Fruit fly (Drosophila melanogaster): ENCODE measurements around the gene CG14315.

CG14315 gene

dm6 chr3R:18166261-18166720, 7.8 kb downstream of the CG14315 start (continued):
- no peak for TF ChIP-seq CG17829 (tag; optimal IDR thresholded peaks at IDR 0.05)
- TF ChIP-seq D (optimal IDR thresholded peaks at IDR 0.05) = no peak
- no peak for TF ChIP-seq D (GFP tag; optimal IDR thresholded peaks at IDR 0.05)
- peak; percentile 29; the same call in 1 of the 3 replicates for TF ChIP-seq ci (GFP tag; IDR thresholded peaks at IDR 0.05)
- TF ChIP-seq Nf-YB (GFP tag; optimal IDR thresholded peaks at IDR 0.05) = no peak
- no peak for TF ChIP-seq pnt (GFP tag; optimal IDR thresholded peaks at IDR 0.05)
- TF ChIP-seq BEAF-32 (GFP tag; optimal IDR thresholded peaks at IDR 0.05) = no peak
- no peak for TF ChIP-seq Sox102F (GFP tag; optimal IDR thresholded peaks at IDR 0.05)
- no peak for TF ChIP-seq lola (GFP tag; optimal IDR thresholded peaks at IDR 0.05)
- TF ChIP-seq crol (GFP tag; IDR thresholded peaks at IDR 0.05) = 0 out of 2 replicates have a peak, but pooled peaks have one; percentile 8
- TF ChIP-seq CG1647 (GFP tag; optimal IDR thresholded peaks at IDR 0.05) = no peak
- peak; percentile 27 for TF ChIP-seq trem (tag; optimal IDR thresholded peaks at IDR 0.05)
- TF ChIP-seq CG31365 (tag; optimal IDR thresholded peaks at IDR 0.05) = no peak
- no peak for TF ChIP-seq nmo (GFP tag; optimal IDR thresholded peaks at IDR 0.05)
- no peak for TF ChIP-seq cwo (GFP tag; optimal IDR thresholded peaks at IDR 0.05)
- TF ChIP-seq CG18011 (GFP tag; optimal IDR thresholded peaks at IDR 0.05) = no peak
- no peak for TF ChIP-seq peb (GFP tag; IDR thresholded peaks at IDR 0.05)
- TF ChIP-seq pfk (GFP tag; optimal IDR thresholded peaks at IDR 0.05) = no peak
- TF ChIP-seq CG7839 (tag; optimal IDR thresholded peaks at IDR 0.05) = no peak
- no peak for TF ChIP-seq gcm (GFP tag; optimal IDR thresholded peaks at IDR 0.05)
- peak; percentile 7 for TF ChIP-seq CG8924 (tag; optimal IDR thresholded peaks at IDR 0.05)
- no peak for TF ChIP-seq CG13775 (GFP tag; optimal IDR thresholded peaks at IDR 0.05)
- no peak for TF ChIP-seq CG15696 (tag; optimal IDR thresholded peaks at IDR 0.05)
- no peak for TF ChIP-seq Max (GFP tag; optimal IDR thresholded peaks at IDR 0.05)
- no peak for TF ChIP-seq pb (GFP tag; optimal IDR thresholded peaks at IDR 0.05)
- no peak for TF ChIP-seq CG5245 (GFP tag; optimal IDR thresholded peaks at IDR 0.05)
- TF ChIP-seq CG2116 (GFP tag; optimal IDR thresholded peaks at IDR 0.05) = no peak
- TF ChIP-seq CG7357 (GFP tag; IDR thresholded peaks at IDR 0.05) = no peak
- TF ChIP-seq dm (GFP tag; optimal IDR thresholded peaks at IDR 0.05) = peak; percentile 33

- TF ChIP-seq pan (optimal IDR thresholded peaks at IDR 0.05) = no peak
- no peak for TF ChIP-seq pan (GFP tag; optimal IDR thresholded peaks at IDR 0.05 in 1 of 2, IDR thresholded peaks at IDR 0.05 in 1 of 2)
- TF ChIP-seq Ptx1 (GFP tag; IDR thresholded peaks at IDR 0.05) = peak; percentile 31; the same call in 1 of the 2 replicates
- peak; percentile 48; the same call in 2 of the 4 replicates for TF ChIP-seq Gug (GFP tag; IDR thresholded peaks at IDR 0.05)
- no peak for TF ChIP-seq CG1529 (GFP tag; optimal IDR thresholded peaks at IDR 0.05)
- peak; percentile 25; the same call in 1 of the 2 replicates for TF ChIP-seq NFAT (GFP tag; IDR thresholded peaks at IDR 0.05)
- TF ChIP-seq row (GFP tag; IDR thresholded peaks at IDR 0.05) = peak; percentile 41
- peak; percentile 9; the same call in 1 of the 2 replicates for TF ChIP-seq E2f2 (GFP tag; IDR thresholded peaks at IDR 0.05)
- TF ChIP-seq CG9932 (GFP tag; IDR thresholded peaks at IDR 0.05) = peak; percentile 26; the same call in 1 of the 2 replicates
- TF ChIP-seq vvl (GFP tag; IDR thresholded peaks at IDR 0.05) = peak; percentile 7; the same call in 1 of the 2 replicates
- TF ChIP-seq Rfx (GFP tag; IDR thresholded peaks at IDR 0.05) = peak; percentile 12; the same call in 1 of the 2 replicates
- no peak for TF ChIP-seq CG17912 (GFP tag; optimal IDR thresholded peaks at IDR 0.05)
- TF ChIP-seq dan (GFP tag; IDR thresholded peaks at IDR 0.05) = no peak
- peak; percentile 15; the same call in 1 of the 2 replicates for TF ChIP-seq MBD-R2 (GFP tag; IDR thresholded peaks at IDR 0.05)
- peak; percentile 25; the same call in 1 of the 2 replicates for TF ChIP-seq slbo (GFP tag; IDR thresholded peaks at IDR 0.05)
- TF ChIP-seq D19A (tag; optimal IDR thresholded peaks at IDR 0.05) = peak; percentile 18
Measured at dm6 chr3R:18167173-18167415, 8.6 kb downstream of the CG14315 start, which contains the start of the genes CG7215 and Prx5. Gene CG7215 (minus strand): TSS chr3R:18167273. Gene Prx5 (minus strand): TSS chr3R:18167273.

All from whole organism, embryonic.